Worm (Caenorhabditis elegans) whole organism, young adult: ENCODE data around the gene F07F6.1.

Source experiments
- B0019.2 ChIP-seq: fragments of 200-800 bp; sonication (Bioruptor generic); conservative IDR thresholded peaks from 2 replicates; pipeline ENCODE4 v1.3.6; 2022; ENCODE audit warnings: missing genetic modification reagents, missing genetic modification characterization, missing compliant biosample characterization
- B0035.1 ChIP-seq: sonication (generic microtip); optimal IDR thresholded peaks from 2 replicates; lab custom pipeline; 2016; ENCODE audit warnings: missing genetic modification characterization, mild to moderate bottlenecking, missing compliant biosample characterization, missing genotype, missing genetic modification reagents
- C06A6.2 ChIP-seq: fragments of 200-800 bp; sonication (Bioruptor generic); conservative IDR thresholded peaks from 2 replicates; pipeline ENCODE4 v1.3.6; 2022; ENCODE audit warnings: missing genetic modification characterization, missing compliant biosample characterization
- D2030.7 ChIP-seq: fragments of 200-800 bp; sonication (Bioruptor generic); IDR thresholded peaks from 2 replicates; pipeline ENCODE4 v1.3.6; 2022; ENCODE audit warnings: missing genetic modification reagents, missing genetic modification characterization, missing compliant biosample characterization
- F23B12.7 ChIP-seq: sonication (generic microtip); optimal IDR thresholded peaks from 2 replicates; lab custom pipeline; 2017; ENCODE audit warnings: missing genetic modification characterization, mild to moderate bottlenecking, missing compliant biosample characterization, antibody characterized with exemption, moderate library complexity; ENCODE audit not compliant: insufficient read depth
- F37B4.10 ChIP-seq: fragments of 200-800 bp; sonication (Bioruptor generic); IDR thresholded peaks from 2 replicates; pipeline ENCODE4 v1.3.6; 2022; ENCODE audit warnings: missing genetic modification characterization, missing compliant biosample characterization
- F49E8.2 ChIP-seq: sonication (generic microtip); optimal IDR thresholded peaks from 3 replicates; lab custom pipeline; 2017; ENCODE audit warnings: missing genetic modification characterization, mild to moderate bottlenecking, missing compliant biosample characterization, antibody characterized with exemption, moderate library complexity; ENCODE audit not compliant: insufficient read depth
- F52B5.7 ChIP-seq: sonication (generic microtip); optimal IDR thresholded peaks from 2 replicates; lab custom pipeline; 2016; ENCODE audit warnings: mild to moderate bottlenecking, missing genetic modification characterization, missing compliant biosample characterization
- F55B11.4 ChIP-seq: sonication (generic microtip); optimal IDR thresholded peaks from 2 replicates; lab custom pipeline; 2016; ENCODE audit warnings: missing compliant biosample characterization, missing genetic modification characterization, borderline replicate concordance; ENCODE audit not compliant: insufficient read depth
- K11D2.4 ChIP-seq: fragments of 200-800 bp; sonication (Bioruptor generic); IDR thresholded peaks from 2 replicates; pipeline ENCODE4 v1.3.6; 2022; ENCODE audit warnings: missing genetic modification reagents, missing genetic modification characterization, missing compliant biosample characterization
- K12H6.12 ChIP-seq: fragments of 200-800 bp; sonication (Bioruptor generic); optimal IDR thresholded peaks from 2 replicates; lab custom pipeline; 2018; ENCODE audit warnings: mild to moderate bottlenecking, missing genetic modification characterization, missing compliant biosample characterization
- T26A5.8 ChIP-seq: sonication (generic microtip); optimal IDR thresholded peaks from 2 replicates; lab custom pipeline; 2016; ENCODE audit warnings: missing genetic modification characterization, missing compliant biosample characterization
- Y53F4B.3 ChIP-seq: fragments of 200-800 bp; sonication (Bioruptor generic); IDR thresholded peaks from 2 replicates; pipeline ENCODE4 v1.3.6; 2022; ENCODE audit warnings: missing genetic modification reagents, missing genetic modification characterization, missing compliant biosample characterization
- Y56A3A.18 ChIP-seq: fragments of 200-800 bp; sonication (Bioruptor generic); IDR thresholded peaks from 2 replicates; pipeline ENCODE4 v1.3.6; 2022; ENCODE audit warnings: missing genetic modification reagents, missing genetic modification characterization, missing compliant biosample characterization
- cebp-1 ChIP-seq, 2 experiments: fragments of 200-800 bp in 1 of 2; sonication (Bioruptor generic) in 1 of 2; sonication (generic microtip) in 1 of 2; IDR thresholded peaks in 1 of 2; optimal IDR thresholded peaks in 1 of 2; 2 replicates each; pipeline versions ENCODE4 v1.3.6 to Lab custom; 2017 to 2022; ENCODE audit warnings: missing compliant biosample characterization in 2 of 2, missing genetic modification characterization in 2 of 2, mild to moderate bottlenecking in 1 of 2, missing genetic modification reagents in 1 of 2, moderate library complexity in 1 of 2
- cebp-2 ChIP-seq: fragments of 200-800 bp; sonication (Bioruptor generic); IDR thresholded peaks from 2 replicates; pipeline ENCODE4 v1.3.6; 2022; ENCODE audit warnings: missing genetic modification characterization, missing compliant biosample characterization
- ceh-100 ChIP-seq: fragments of 200-800 bp; sonication (Bioruptor generic); IDR thresholded peaks from 2 replicates; pipeline ENCODE4 v1.3.6; 2022; ENCODE audit warnings: missing genetic modification reagents, missing genetic modification characterization, missing compliant biosample characterization
- ceh-58 ChIP-seq: fragments of 200-800 bp; sonication (Bioruptor generic); IDR thresholded peaks from 2 replicates; pipeline ENCODE4 v1.3.6; 2022; ENCODE audit warnings: missing genetic modification characterization, missing compliant biosample characterization
- ceh-79 ChIP-seq: sonication (generic microtip); optimal IDR thresholded peaks from 2 replicates; lab custom pipeline; 2017; ENCODE audit warnings: mild to moderate bottlenecking, missing genetic modification characterization, missing compliant biosample characterization
- ceh-91 ChIP-seq: fragments of 200-800 bp; sonication (Bioruptor generic); IDR thresholded peaks from 2 replicates; pipeline ENCODE4 v1.3.6; 2022; ENCODE audit warnings: missing genetic modification reagents, missing genetic modification characterization, missing compliant biosample characterization
- dox-1 ChIP-seq: fragments of 200-800 bp; sonication (Bioruptor generic); IDR thresholded peaks from 2 replicates; pipeline ENCODE4 v1.3.6; 2022; ENCODE audit warnings: missing genetic modification reagents, missing genetic modification characterization, missing compliant biosample characterization
- dpl-1 ChIP-seq: fragments of 150-350 bp; optimal IDR thresholded peaks from 2 replicates; lab custom pipeline; 2014; ENCODE audit warnings: missing biosample characterization, missing genetic modification reagents, missing genetic modification characterization
- egl-18 ChIP-seq: fragments of 200-800 bp; sonication (Bioruptor generic); IDR thresholded peaks from 2 replicates; pipeline ENCODE4 v1.3.6; 2022; ENCODE audit warnings: missing genetic modification reagents, missing genetic modification characterization, missing compliant biosample characterization
- ekl-4 ChIP-seq: fragments of 200-800 bp; sonication (Bioruptor generic); IDR thresholded peaks from 2 replicates; pipeline ENCODE4 v1.3.6; 2022; ENCODE audit warnings: missing genetic modification reagents, missing genetic modification characterization, missing compliant biosample characterization
- hlh-12 ChIP-seq: sonication (generic microtip); optimal IDR thresholded peaks from 2 replicates; lab custom pipeline; 2016; ENCODE audit warnings: missing genetic modification characterization, missing compliant biosample characterization
- let-526 ChIP-seq: fragments of 200-800 bp; sonication (Bioruptor generic); IDR thresholded peaks from 2 replicates; pipeline ENCODE4 v1.3.6; 2022; ENCODE audit warnings: missing genetic modification reagents, missing genetic modification characterization, missing compliant biosample characterization
- lsl-1 ChIP-seq: fragments of 200-800 bp; sonication (Bioruptor generic); optimal IDR thresholded peaks from 2 replicates; lab custom pipeline; 2018; ENCODE audit warnings: mild to moderate bottlenecking, missing genetic modification characterization, moderate library complexity, missing compliant biosample characterization
- madf-10 ChIP-seq: sonication (generic microtip); optimal IDR thresholded peaks from 2 replicates; lab custom pipeline; 2016; ENCODE audit warnings: mild to moderate bottlenecking, missing genetic modification characterization, missing compliant biosample characterization
- madf-6 ChIP-seq: fragments of 200-800 bp; sonication (Bioruptor generic); IDR thresholded peaks from 2 replicates; pipeline ENCODE4 v1.3.6; 2022; ENCODE audit warnings: missing genetic modification reagents, missing genetic modification characterization, missing compliant biosample characterization
- madf-8 ChIP-seq: fragments of 200-800 bp; sonication (Bioruptor generic); conservative IDR thresholded peaks from 2 replicates; pipeline ENCODE4 v1.3.6; 2022; ENCODE audit warnings: missing genetic modification reagents, missing genetic modification characterization, missing compliant biosample characterization
- mxl-1 ChIP-seq: sonication (generic microtip); optimal IDR thresholded peaks from 2 replicates; lab custom pipeline; 2016; ENCODE audit warnings: missing genetic modification characterization, missing compliant biosample characterization
- nhr-27 ChIP-seq: fragments of 200-800 bp; sonication (Bioruptor generic); optimal IDR thresholded peaks from 2 replicates; lab custom pipeline; 2018; ENCODE audit warnings: mild to moderate bottlenecking, missing genetic modification characterization, moderate library complexity, missing compliant biosample characterization
- nhr-90 ChIP-seq: sonication (generic microtip); optimal IDR thresholded peaks from 2 replicates; lab custom pipeline; 2016; ENCODE audit warnings: missing genotype, mild to moderate bottlenecking, missing genetic modification characterization, missing compliant biosample characterization
- pbrm-1 ChIP-seq: fragments of 200-800 bp; sonication (Bioruptor generic); IDR thresholded peaks from 2 replicates; pipeline ENCODE4 v1.3.6; 2022; ENCODE audit warnings: missing genetic modification reagents, missing genetic modification characterization, missing compliant biosample characterization
- pha-4 ChIP-seq: fragments of 150-350 bp; sonication (generic microtip); optimal IDR thresholded peaks from 2 replicates; lab custom pipeline; 2014; ENCODE audit warnings: missing biosample characterization, missing genetic modification reagents, missing genetic modification characterization
- rcor-1 ChIP-seq: fragments of 200-800 bp; sonication (Bioruptor generic); IDR thresholded peaks from 2 replicates; pipeline ENCODE4 v1.3.6; 2022; ENCODE audit warnings: missing genetic modification reagents, missing genetic modification characterization, missing compliant biosample characterization
- sdz-38 ChIP-seq: sonication (generic microtip); optimal IDR thresholded peaks from 2 replicates; lab custom pipeline; 2016; ENCODE audit warnings: missing genotype, missing genetic modification characterization, missing compliant biosample characterization
- snpc-1.1 ChIP-seq: sonication (generic microtip); optimal IDR thresholded peaks from 2 replicates; lab custom pipeline; 2017; ENCODE audit warnings: missing genetic modification characterization, mild to moderate bottlenecking, missing compliant biosample characterization, antibody characterized with exemption, moderate library complexity, missing genotype, missing genetic modification reagents; ENCODE audit not compliant: insufficient read depth
- snpc-1.3 ChIP-seq: sonication (generic microtip); optimal IDR thresholded peaks from 2 replicates; lab custom pipeline; 2017; ENCODE audit warnings: missing genetic modification characterization, mild to moderate bottlenecking, missing compliant biosample characterization, antibody characterized with exemption, moderate library complexity, missing genotype, missing genetic modification reagents; ENCODE audit not compliant: insufficient read depth
- snpc-4 ChIP-seq, 5 experiments: fragments of 150-350 bp in 1 of 5; sonication (generic microtip) in 4 of 5; optimal IDR thresholded peaks; 2 replicates each; lab custom pipeline; 2014 to 2018; ENCODE audit warnings: missing genetic modification characterization in 5 of 5, missing biosample characterization in 3 of 5, antibody characterized with exemption in 2 of 5, mild to moderate bottlenecking in 2 of 5, missing compliant biosample characterization in 2 of 5, missing genotype in 2 of 5, moderate library complexity in 2 of 5, missing genetic modification reagents in 1 of 5
- somi-1 ChIP-seq: fragments of 200-800 bp; sonication (Bioruptor generic); optimal IDR thresholded peaks from 2 replicates; lab custom pipeline; 2018; ENCODE audit warnings: mild to moderate bottlenecking, missing genetic modification characterization, missing compliant biosample characterization
- sptf-2 ChIP-seq: fragments of 200-800 bp; sonication (Bioruptor generic); optimal IDR thresholded peaks from 2 replicates; lab custom pipeline; 2018; ENCODE audit warnings: mild to moderate bottlenecking, missing genetic modification characterization, missing compliant biosample characterization
- tlf-1 ChIP-seq: fragments of 200-800 bp; sonication (Bioruptor generic); optimal IDR thresholded peaks from 2 replicates; lab custom pipeline; 2018; ENCODE audit warnings: mild to moderate bottlenecking, missing genetic modification characterization, missing compliant biosample characterization
- unc-130 ChIP-seq: sonication (generic microtip); optimal IDR thresholded peaks from 2 replicates; lab custom pipeline; 2016; ENCODE audit warnings: missing genetic modification reagents, missing genetic modification characterization, missing compliant biosample characterization
- unc-62 ChIP-seq: fragments of 150-350 bp; optimal IDR thresholded peaks from 2 replicates; lab custom pipeline; 2014; ENCODE audit warnings: missing biosample characterization, missing genetic modification reagents, missing genetic modification characterization
- xnd-1 ChIP-seq: sonication (generic microtip); optimal IDR thresholded peaks from 2 replicates; lab custom pipeline; 2016; ENCODE audit warnings: missing genotype, missing genetic modification reagents, missing genetic modification characterization, missing compliant biosample characterization
- ztf-25 ChIP-seq: fragments of 200-800 bp; sonication (Bioruptor generic); IDR thresholded peaks from 2 replicates; pipeline ENCODE4 v1.3.6; 2022; ENCODE audit warnings: missing genetic modification reagents, missing genetic modification characterization, missing compliant biosample characterization
- ztf-3 ChIP-seq: fragments of 200-800 bp; sonication (Bioruptor generic); optimal IDR thresholded peaks from 2 replicates; lab custom pipeline; 2018; ENCODE audit warnings: mild to moderate bottlenecking, missing genetic modification characterization, missing compliant biosample characterization

Gene F07F6.1

ce11 chrII:5426054-5426453 lies 11.6 kb upstream of the F07F6.1 start (continued):
- TF ChIP-seq ceh-100 (GFP tag; lab: Robert Waterston, UW), result no peak; the same call in 1 of the 2 replicates
- TF ChIP-seq F23B12.7 (tag; lab: Kevin White, UChicago), result no peak
- no peak for TF ChIP-seq Y53F4B.3 (GFP tag; lab: Robert Waterston, UW)
- no peak for TF ChIP-seq madf-8 (GFP tag; lab: Robert Waterston, UW)
- TF ChIP-seq ceh-58 (GFP tag; lab: Robert Waterston, UW), result no peak
- TF ChIP-seq ceh-91 (GFP tag; lab: Robert Waterston, UW), result no peak
- TF ChIP-seq F55B11.4 (tag; lab: Kevin White, UChicago), result no peak
- TF ChIP-seq K11D2.4, result no peak
- no peak for TF ChIP-seq sdz-38 (tag; lab: Kevin White, UChicago)
- no peak for TF ChIP-seq nhr-90
- TF ChIP-seq ztf-25 (GFP tag; lab: Robert Waterston, UW), result no peak
- TF ChIP-seq ekl-4 (GFP tag; lab: Robert Waterston, UW), result no peak
- TF ChIP-seq tlf-1 (GFP tag; lab: Kevin White, UChicago), result no peak
- TF ChIP-seq ztf-3 (GFP tag; lab: Kevin White, UChicago), result no peak
- TF ChIP-seq madf-6 (GFP tag; lab: Robert Waterston, UW), result no peak
- TF ChIP-seq K12H6.12 (tag; lab: Kevin White, UChicago), result peak; percentile 38
- TF ChIP-seq F49E8.2 (tag; lab: Kevin White, UChicago), result no peak
- TF ChIP-seq unc-130 (GFP tag; lab: Kevin White, UChicago), result no peak
- no peak for TF ChIP-seq dpl-1
- TF ChIP-seq rcor-1 (GFP tag; lab: Robert Waterston, UW), result 0 out of 2 replicates have a peak, but pooled peaks have one; percentile 47
- peak; percentile 32 for TF ChIP-seq madf-10
- TF ChIP-seq pbrm-1 (GFP tag; lab: Robert Waterston, UW), result no peak
- no peak for TF ChIP-seq snpc-1.3
- TF ChIP-seq pha-4 (tag; lab: Kevin White, UChicago), result peak; percentile 45
- TF ChIP-seq mxl-1 (tag; lab: Kevin White, UChicago), result no peak
- no peak for TF ChIP-seq B0019.2 (GFP tag; lab: Robert Waterston, UW)
- peak; percentile 6 for TF ChIP-seq somi-1 (GFP tag; lab: Kevin White, UChicago)
- TF ChIP-seq D2030.7 (GFP tag; lab: Robert Waterston, UW), result no peak
- no peak for TF ChIP-seq F37B4.10 (GFP tag; lab: Robert Waterston, UW)
- TF ChIP-seq lsl-1 (GFP tag; lab: Kevin White, UChicago), result no peak
- peak; percentile 65 for TF ChIP-seq dox-1 (GFP tag; lab: Robert Waterston, UW)
- no peak for TF ChIP-seq cebp-2 (GFP tag; lab: Robert Waterston, UW)
- TF ChIP-seq unc-62, result peak; percentile 43
- no peak for TF ChIP-seq egl-18
- TF ChIP-seq sptf-2 (GFP tag; lab: Kevin White, UChicago), result no peak
- TF ChIP-seq nhr-27 (tag; lab: Kevin White, UChicago), result no peak
- no peak for TF ChIP-seq snpc-1.1
- TF ChIP-seq B0035.1 (tag; lab: Kevin White, UChicago), result no peak
- no peak for TF ChIP-seq snpc-4 (GFP tag; optimal IDR thresholded peaks at IDR 0.05; lab: Kevin White, UChicago)
- TF ChIP-seq snpc-4 (tag; optimal IDR thresholded peaks at IDR 0.05; lab: Kevin White, UChicago), result peak in 3 of 4 experiments; percentile 8 to 18 (median 9)
- no peak for TF ChIP-seq ceh-79 (tag; lab: Kevin White, UChicago)
- no peak for TF ChIP-seq xnd-1 (tag; lab: Kevin White, UChicago)
- TF ChIP-seq T26A5.8 (tag; lab: Kevin White, UChicago), result no peak
- no peak for TF ChIP-seq hlh-12 (tag; lab: Kevin White, UChicago)
- no peak for TF ChIP-seq Y56A3A.18
- no peak; the same call in 1 of the 2 replicates for TF ChIP-seq cebp-1 (GFP tag; IDR thresholded peaks at IDR 0.05; lab: Robert Waterston, UW)
- peak; percentile 65 for TF ChIP-seq cebp-1 (tag; optimal IDR thresholded peaks at IDR 0.05; lab: Kevin White, UChicago)
- peak; percentile 26; the same call in 1 of the 2 replicates for TF ChIP-seq C06A6.2 (GFP tag; lab: Robert Waterston, UW)
- TF ChIP-seq F52B5.7 (tag; lab: Kevin White, UChicago), result no peak
- no peak for TF ChIP-seq let-526
